Fruit fly (Drosophila melanogaster): ENCODE results near the gene Srrm1.

Gene Srrm1

DNA sequence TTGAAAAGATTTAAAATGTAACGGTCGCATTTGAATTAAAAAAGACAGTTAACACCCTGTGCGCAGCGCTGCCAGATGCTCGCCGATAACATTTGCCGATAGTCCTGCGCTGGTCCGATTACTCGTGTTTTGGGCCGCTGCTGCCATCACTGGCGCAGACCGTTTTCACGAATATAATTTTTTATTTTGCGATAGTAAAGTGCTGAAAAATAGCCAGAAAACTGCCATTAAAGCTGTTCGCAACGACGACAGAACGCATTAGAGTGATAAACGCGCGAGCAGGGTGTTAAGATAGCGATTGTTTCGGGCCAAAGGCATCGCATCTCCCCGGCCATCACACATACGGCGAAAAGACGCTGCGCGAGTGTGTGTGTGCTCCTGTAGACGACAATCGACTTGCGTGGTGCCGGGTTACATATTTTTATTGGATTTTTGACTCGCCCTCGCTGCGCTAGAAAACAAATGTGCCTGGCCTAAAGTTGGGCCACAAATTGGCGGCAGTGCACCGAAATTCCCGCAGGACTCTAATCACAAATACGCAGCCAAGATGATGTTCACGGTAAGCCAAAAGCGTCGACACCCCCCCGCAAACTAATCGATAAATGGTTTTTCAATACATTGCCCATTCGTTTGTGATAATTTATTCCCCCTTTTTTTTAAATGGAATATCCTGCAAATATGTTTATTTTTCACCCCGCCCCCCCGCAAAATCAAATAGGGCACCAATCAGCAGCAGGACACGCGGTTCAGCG, at the start of gene Srrm1:
TSS of gene Srrm1 (plus strand) at position 116 of the 752 bp plus-strand sequence.
- TF ChIP-seq Sin3A (optimal IDR thresholded peaks at IDR 0.05), result no peak

DNA sequence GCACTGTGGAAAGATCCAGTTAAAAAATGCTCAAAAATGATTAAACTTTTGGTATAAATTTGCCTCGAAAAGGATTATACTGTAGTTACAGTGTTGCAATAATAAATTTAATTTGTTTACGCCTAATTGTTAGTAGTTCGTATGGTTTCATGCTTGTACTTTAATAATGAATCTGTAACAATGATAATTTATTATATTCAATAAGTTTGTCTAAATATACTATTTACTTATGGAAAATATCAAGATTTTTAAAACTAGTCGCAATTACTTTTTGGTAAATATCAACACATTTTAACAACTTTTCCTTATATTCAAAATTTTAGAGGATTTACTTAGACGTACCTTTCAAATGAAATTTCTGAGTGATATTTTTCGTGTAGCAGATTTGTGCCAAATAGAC, 41.8 kb upstream of the Srrm1 start, which contains the start of gene CG11262:
TSS of gene CG11262 (plus strand) at position 301 of the 400 bp plus-strand sequence.
- TF ChIP-seq Myc (optimal IDR thresholded peaks at IDR 0.05) (no peak), psq (optimal IDR thresholded peaks at IDR 0.05) (no peak), h (optimal IDR thresholded peaks at IDR 0.05) (no peak), ttk (optimal IDR thresholded peaks at IDR 0.05) (no peak), Sin3A (optimal IDR thresholded peaks at IDR 0.05) (no peak), insv (optimal IDR thresholded peaks at IDR 0.05) (no peak)

DNA sequence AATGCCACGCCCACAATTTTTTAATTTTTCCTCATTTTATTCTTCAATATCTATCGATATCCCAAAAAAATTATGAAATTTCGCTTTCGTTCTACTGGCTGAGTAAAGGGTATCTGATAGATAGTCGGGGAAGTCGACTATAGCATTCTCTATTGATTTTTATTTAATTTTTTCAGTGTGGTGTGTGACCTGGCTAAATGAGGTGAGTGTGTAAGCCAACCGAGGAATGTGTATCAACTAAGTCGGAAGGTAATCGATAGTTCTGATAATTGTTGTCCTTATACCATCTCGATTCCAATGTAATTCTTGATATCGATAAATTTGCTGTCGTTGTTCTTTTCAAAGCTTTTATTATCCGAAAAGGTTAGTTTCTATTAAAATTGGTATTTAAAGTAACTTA, 30.1 kb upstream of the Srrm1 start, which contains the start of gene CG11263:
TSS of gene CG11263 (plus strand) at position 328 of the 400 bp plus-strand sequence.
- TF ChIP-seq Myc (optimal IDR thresholded peaks at IDR 0.05) (no peak), insv (optimal IDR thresholded peaks at IDR 0.05) (no peak), h (optimal IDR thresholded peaks at IDR 0.05) (no peak), psq (optimal IDR thresholded peaks at IDR 0.05) (no peak), ttk (optimal IDR thresholded peaks at IDR 0.05) (no peak), Sin3A (optimal IDR thresholded peaks at IDR 0.05) (no peak)

DNA sequence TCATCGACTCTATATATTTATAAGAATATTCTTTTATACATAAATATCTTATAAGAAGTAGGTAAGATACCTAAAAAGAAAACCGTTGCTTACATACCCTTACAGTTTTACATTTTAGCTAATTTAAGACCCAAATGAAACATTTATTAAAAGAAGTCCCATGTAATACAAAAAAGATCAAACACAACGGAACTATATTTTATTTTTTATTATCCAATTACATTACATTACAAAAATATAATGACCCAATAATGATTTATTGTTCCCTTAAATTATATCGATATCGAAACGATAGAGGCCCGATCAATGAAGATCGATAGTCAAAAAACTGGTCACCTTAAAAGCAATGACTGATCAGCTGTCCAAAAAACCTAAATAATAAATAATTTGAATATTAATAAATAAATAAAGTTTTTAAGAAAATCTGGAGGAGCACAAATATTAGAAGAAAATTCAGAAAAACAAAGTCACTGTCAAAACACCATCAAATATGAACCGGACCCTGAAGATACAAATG, 28.6 kb upstream of the Srrm1 start:
- TF ChIP-seq psq (optimal IDR thresholded peaks at IDR 0.05), result no peak
- TF ChIP-seq insv (optimal IDR thresholded peaks at IDR 0.05), result no peak
- no peak for TF ChIP-seq Sin3A (optimal IDR thresholded peaks at IDR 0.05)
- TF ChIP-seq h (optimal IDR thresholded peaks at IDR 0.05), result no peak
- TF ChIP-seq ttk (optimal IDR thresholded peaks at IDR 0.05), result no peak
- TF ChIP-seq Myc (optimal IDR thresholded peaks at IDR 0.05), result no peak

DNA sequence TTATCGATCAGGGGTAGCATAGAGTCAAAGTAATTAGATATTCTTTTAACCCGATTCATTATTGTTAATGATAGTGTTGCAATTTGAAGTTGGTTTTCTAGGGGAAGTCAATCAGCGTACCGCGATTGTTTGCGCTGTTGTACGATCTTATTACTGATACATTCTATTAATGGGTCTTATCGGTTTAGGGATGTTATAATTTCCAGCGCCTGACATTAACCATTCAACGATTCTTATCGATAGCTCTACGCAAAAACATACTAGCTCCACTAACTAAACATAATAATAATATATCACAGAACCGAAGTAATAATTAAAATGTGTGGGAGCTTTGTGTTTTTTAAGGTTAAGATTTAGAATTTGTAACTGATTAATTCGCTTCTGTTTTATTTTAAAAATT, 25.1 kb upstream of the Srrm1 start, which contains the start of gene Cul6:
TSS of gene Cul6 (minus strand) at position 175 of the 400 bp plus-strand sequence.
- no peak for TF ChIP-seq h (optimal IDR thresholded peaks at IDR 0.05)

DNA sequence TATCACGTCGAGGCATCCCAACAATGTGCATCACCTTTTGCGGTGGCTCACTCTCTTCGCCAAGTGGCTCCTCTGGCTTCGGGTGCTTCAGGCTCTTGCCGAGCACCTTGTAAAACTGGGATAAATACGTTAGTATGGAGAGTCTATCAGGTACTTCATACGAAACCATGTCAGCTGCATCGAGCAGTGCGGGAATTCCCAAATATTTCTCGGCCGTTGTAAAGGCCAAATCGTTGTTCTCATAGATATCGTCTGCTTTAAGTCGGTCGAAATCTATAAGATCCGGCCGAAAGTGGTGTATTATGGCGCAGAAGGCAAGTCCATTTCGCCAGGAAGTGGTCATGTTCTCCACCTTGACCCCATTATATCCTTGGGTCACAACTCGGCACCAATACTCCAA, 21.9 kb upstream of the Srrm1 start:
- TF ChIP-seq ttk (optimal IDR thresholded peaks at IDR 0.05) (no peak), insv (optimal IDR thresholded peaks at IDR 0.05) (no peak), Sin3A (optimal IDR thresholded peaks at IDR 0.05) (no peak), psq (optimal IDR thresholded peaks at IDR 0.05) (no peak), Myc (optimal IDR thresholded peaks at IDR 0.05) (no peak), h (optimal IDR thresholded peaks at IDR 0.05) (no peak)

DNA sequence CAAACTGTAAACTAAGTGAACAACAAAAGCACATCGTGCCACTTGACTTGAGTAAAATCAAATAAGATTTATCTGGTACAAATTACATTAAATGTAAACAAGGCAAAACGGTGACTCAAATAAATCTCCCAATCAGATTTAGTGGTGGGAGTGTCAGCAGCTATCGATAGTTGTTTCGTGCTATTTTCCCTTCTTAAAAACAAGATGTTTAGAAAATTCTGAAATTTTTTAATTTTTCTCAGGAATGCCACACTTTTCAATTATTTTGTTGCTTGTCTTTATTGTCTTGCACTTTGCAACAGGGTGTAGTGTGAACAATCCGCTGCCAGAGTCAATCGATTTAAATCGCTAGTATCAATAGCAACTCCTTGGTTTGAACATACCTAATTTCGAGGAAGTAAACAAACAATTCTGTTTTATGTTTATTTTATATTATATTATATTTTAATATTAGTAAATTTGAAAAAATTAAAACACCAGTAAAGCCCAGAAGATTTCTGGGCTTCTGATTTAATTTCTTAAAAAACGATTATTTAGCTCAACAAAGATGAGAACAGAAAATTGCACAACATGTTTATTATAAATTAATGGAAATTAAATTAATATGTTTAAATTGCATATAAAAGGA, 21.3 kb upstream of the Srrm1 start, which contains the start of gene MICAL-like:
TSS of gene MICAL-like (minus strand) at position 138 of the 628 bp plus-strand sequence.
- TF ChIP-seq psq (optimal IDR thresholded peaks at IDR 0.05) (no peak), h (optimal IDR thresholded peaks at IDR 0.05) (no peak), insv (optimal IDR thresholded peaks at IDR 0.05) (no peak), Sin3A (optimal IDR thresholded peaks at IDR 0.05) (no peak), ttk (optimal IDR thresholded peaks at IDR 0.05) (no peak), Myc (optimal IDR thresholded peaks at IDR 0.05) (no peak)

DNA sequence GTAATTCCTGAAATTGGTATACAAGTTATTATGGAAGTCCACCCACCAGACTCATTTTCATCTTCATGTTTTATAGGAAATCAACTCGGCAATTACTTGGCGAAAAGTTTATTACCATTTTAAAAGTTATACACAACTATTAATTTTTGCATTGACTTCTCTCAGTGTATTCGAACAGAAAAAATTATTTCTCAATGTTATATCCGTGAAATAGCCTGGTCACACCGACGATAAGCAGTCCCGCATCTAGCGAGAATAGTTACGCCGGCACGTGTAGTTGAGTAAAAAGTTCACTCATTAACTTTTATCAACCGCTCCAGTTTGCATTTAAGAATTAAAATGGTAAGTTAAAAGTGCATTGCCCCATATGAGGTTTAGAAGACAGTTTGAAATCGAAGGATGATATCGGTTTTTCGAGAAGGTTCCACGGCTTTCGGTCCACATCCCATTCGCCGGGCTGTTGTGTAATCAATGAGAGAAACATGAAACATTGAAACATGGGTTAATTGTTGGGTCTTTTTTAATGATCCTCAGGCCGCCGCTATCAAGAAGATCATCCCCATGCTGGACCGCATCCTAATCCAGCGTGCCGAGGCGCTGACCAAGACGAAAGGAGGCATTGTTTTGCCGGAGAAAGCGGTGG, 20.7 kb upstream of the Srrm1 start, which contains the start of gene CG11267:
TSS of gene CG11267 (plus strand) at position 228 of the 643 bp plus-strand sequence.
- TF ChIP-seq h (optimal IDR thresholded peaks at IDR 0.05), result no peak
- TF ChIP-seq Sin3A (optimal IDR thresholded peaks at IDR 0.05), result no peak
- no peak for TF ChIP-seq insv (optimal IDR thresholded peaks at IDR 0.05)
- no peak for TF ChIP-seq psq (optimal IDR thresholded peaks at IDR 0.05)

DNA sequence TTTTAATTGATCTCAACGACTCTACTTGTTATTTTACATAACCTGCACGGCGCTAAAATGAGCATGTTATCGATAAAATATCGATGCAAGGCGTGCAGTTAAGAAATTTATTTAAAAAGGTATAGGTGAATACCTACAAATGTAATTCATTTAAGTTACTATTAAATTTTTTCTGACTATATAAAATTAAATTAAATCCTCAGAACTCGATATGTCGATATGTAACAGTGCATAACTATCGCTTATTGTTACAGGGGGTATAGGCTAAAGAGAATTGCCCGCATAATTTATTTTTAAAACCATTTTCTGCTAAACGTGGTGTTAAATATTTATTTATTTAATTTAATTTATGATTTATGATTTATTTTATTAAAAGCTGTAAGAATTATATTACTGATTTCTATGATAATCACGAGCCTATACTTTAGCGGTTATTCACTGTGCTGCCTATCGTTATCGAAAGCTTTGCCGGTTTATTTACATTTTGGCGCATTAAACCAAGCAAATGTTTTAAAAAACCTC, 18.8 kb upstream of the Srrm1 start, which contains the start of the genes mRpL20 and Icmt:
TSS of gene mRpL20 (minus strand) at position 65 of the 522 bp plus-strand sequence.
TSS of gene Icmt (plus strand) at position 464 of the 522 bp plus-strand sequence.
- TF ChIP-seq Myc (optimal IDR thresholded peaks at IDR 0.05) (no peak), psq (optimal IDR thresholded peaks at IDR 0.05) (no peak), ttk (optimal IDR thresholded peaks at IDR 0.05) (no peak), h (optimal IDR thresholded peaks at IDR 0.05) (no peak), insv (optimal IDR thresholded peaks at IDR 0.05) (no peak), Sin3A (optimal IDR thresholded peaks at IDR 0.05) (no peak)

DNA sequence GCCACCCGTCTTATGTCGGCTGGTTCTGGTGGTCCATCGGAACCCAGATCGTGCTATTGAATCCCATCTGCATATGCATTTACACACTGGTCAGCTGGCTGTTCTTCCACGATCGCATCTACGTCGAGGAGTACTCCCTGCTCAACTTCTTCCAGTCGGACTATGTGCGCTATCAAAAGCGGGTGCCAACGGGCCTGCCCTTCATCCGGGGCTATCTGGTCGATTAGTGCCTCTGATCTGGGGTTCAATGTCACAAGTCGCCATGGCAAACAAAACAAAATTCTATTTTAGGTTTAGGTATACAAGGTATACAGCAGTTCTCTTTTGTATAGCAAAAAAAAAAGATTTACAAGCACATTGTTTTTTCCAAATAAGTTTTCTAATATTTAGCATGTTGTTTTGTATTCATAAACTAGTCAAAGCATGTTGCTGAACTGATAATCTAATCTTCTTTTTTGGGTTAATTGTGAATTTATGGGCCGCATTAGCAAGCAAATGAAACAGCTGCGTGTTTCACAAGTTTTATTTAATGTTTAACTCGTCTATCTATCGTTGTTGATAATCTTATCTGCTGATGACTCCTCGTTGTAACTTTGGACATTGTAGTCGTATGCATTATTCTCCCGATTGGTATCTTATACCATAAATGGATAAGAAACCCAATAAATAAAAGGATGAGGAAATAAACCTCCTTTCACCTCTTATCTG, 17.2 kb upstream of the Srrm1 start:
- TF ChIP-seq h (optimal IDR thresholded peaks at IDR 0.05) (no peak), ttk (optimal IDR thresholded peaks at IDR 0.05) (no peak), insv (optimal IDR thresholded peaks at IDR 0.05) (no peak), psq (optimal IDR thresholded peaks at IDR 0.05) (no peak), Sin3A (optimal IDR thresholded peaks at IDR 0.05) (no peak), Myc (optimal IDR thresholded peaks at IDR 0.05) (no peak)

DNA sequence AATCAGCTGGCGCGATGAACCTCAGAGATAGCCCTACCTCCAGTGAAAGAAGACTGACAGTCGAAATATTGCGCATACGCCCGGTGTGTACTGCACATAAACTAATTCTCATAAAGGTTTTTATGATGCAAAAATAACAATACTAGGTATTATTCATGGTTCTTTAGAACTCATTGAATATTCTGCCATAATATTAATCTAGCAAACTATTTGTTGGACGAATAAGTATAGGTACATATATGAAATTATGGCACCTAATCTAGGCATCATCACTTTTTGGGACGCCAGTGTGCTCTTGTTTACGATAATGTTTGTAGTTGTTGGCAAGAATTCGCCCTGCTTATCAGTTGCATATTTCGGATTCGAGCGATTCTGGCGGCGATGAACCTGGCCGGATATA, 14.9 kb upstream of the Srrm1 start:
- TF ChIP-seq psq (optimal IDR thresholded peaks at IDR 0.05), result no peak
- TF ChIP-seq h (optimal IDR thresholded peaks at IDR 0.05), result no peak
- TF ChIP-seq Sin3A (optimal IDR thresholded peaks at IDR 0.05), result no peak
- no peak for TF ChIP-seq ttk (optimal IDR thresholded peaks at IDR 0.05)
- TF ChIP-seq Myc (optimal IDR thresholded peaks at IDR 0.05), result no peak
- TF ChIP-seq insv (optimal IDR thresholded peaks at IDR 0.05), result no peak

Measured in Kc167 (cell line).